Fruit fly (Drosophila melanogaster): ENCODE data around the gene btsz.

DNA sequence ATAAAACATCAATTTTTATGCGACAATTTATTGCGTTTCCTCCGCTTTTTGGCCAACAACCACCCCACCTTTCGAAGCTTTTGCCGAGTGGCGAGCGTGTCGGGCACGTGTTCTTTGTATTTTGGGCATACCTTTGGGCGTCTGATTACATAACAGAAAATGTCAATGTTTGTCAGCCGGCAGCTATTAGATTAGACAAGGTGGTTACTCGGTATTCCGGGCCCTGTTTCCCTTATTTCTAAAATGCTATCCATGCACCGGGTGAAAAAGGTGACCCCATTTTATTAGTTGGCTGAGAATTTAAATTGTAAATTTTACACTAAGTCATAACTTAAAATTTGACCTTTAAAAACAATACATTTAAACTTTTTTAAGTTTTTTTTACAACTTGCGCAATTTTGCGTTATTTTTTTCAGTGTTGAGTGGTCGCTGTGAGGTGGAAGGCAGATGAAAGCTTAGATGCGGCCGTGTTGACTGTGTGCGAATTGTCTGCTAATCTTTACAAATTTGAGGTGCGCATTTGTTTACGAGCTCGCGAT, 37.2 kb upstream of the btsz start:
- TF ChIP-seq CG13204 (GFP tag; optimal IDR thresholded peaks at IDR 0.05), result no peak
- TF ChIP-seq D1 (tag; optimal IDR thresholded peaks at IDR 0.05), result no peak
- no peak for TF ChIP-seq CG10348 (GFP tag; IDR thresholded peaks at IDR 0.05)
- TF ChIP-seq gl (tag; optimal IDR thresholded peaks at IDR 0.05), result no peak
- no peak for TF ChIP-seq Pif1B (GFP tag; optimal IDR thresholded peaks at IDR 0.05)
- TF ChIP-seq Snoo (tag; optimal IDR thresholded peaks at IDR 0.05), result no peak
- TF ChIP-seq CG34367 (tag; optimal IDR thresholded peaks at IDR 0.05), result no peak
- TF ChIP-seq CG15710 (tag; optimal IDR thresholded peaks at IDR 0.05), result no peak
- TF ChIP-seq CG9948 (tag; optimal IDR thresholded peaks at IDR 0.05), result no peak
- TF ChIP-seq CG8159 (tag; optimal IDR thresholded peaks at IDR 0.05), result no peak
- TF ChIP-seq Pif1A (GFP tag; optimal IDR thresholded peaks at IDR 0.05), result no peak
